Worm (Caenorhabditis elegans): ENCODE data around the gene ndub-3.
A peak's percentile ranks its signal among the peaks of the same experiment; 100 is the strongest.

DNA sequence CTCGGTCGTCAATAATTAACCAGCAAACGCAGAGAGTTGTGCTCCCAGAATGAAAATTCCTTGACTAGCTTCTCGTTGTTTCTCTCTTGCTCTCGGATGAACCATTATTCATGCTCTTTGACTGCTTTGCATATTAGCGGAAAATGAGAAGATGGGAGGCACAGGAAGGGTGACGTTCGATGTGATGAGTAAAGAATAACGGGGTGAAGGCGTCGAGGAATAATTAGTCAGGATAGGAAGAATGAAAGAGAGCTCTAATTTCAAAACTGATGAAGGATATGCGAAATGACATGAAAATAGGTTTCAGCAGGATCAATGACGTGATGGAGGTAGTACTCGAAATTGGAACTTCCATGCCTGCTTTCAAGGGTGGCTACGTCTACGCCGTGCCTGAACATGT lies 13.4 kb downstream of the ndub-3 start:
- no peak for TF ChIP-seq jun-1 (tag; optimal IDR thresholded peaks at IDR 0.05)
- no peak for TF ChIP-seq lin-15B (tag; optimal IDR thresholded peaks at IDR 0.05)
- TF ChIP-seq skn-1 (tag; optimal IDR thresholded peaks at IDR 0.05) = no peak
- no peak for TF ChIP-seq ceh-8 (GFP tag; optimal IDR thresholded peaks at IDR 0.05)
- TF ChIP-seq mep-1 (tag; optimal IDR thresholded peaks at IDR 0.05) = no peak
- TF ChIP-seq nhr-12 (tag; optimal IDR thresholded peaks at IDR 0.05) = no peak
- no peak for TF ChIP-seq dpl-1 (GFP tag; optimal IDR thresholded peaks at IDR 0.05)
- peak; percentile 65 for TF ChIP-seq unc-86 (tag; optimal IDR thresholded peaks at IDR 0.05)

Measured in whole organism, L1 larva.